Worm (Caenorhabditis elegans) whole organism, midembryonic: ENCODE measurements around the gene Y40B10B.1.

Experiments used
- T22C8.4 ChIP-seq: fragments of 200-800 bp; sonication (Bioruptor generic); IDR thresholded peaks from 2 replicates; pipeline ENCODE4 v1.3.6; 2022; ENCODE audit warnings: missing genetic modification characterization, missing compliant biosample characterization
- cog-1 ChIP-seq: sonication (generic microtip); optimal IDR thresholded peaks from 2 replicates; lab custom pipeline; 2016; ENCODE audit warnings: missing genetic modification characterization, missing compliant biosample characterization
- flt-1 ChIP-seq: fragments of 200-800 bp; sonication (Bioruptor generic); IDR thresholded peaks from 2 replicates; pipeline ENCODE4 v1.3.6; 2022; ENCODE audit warnings: missing genetic modification characterization, missing compliant biosample characterization
- klf-2 ChIP-seq: fragments of 200-800 bp; sonication (Bioruptor generic); conservative IDR thresholded peaks from 2 replicates; pipeline ENCODE4 v1.3.6; 2022; ENCODE audit warnings: missing genetic modification reagents, missing genetic modification characterization, missing compliant biosample characterization
- med-1 ChIP-seq: sonication (generic microtip); optimal IDR thresholded peaks from 2 replicates; lab custom pipeline; 2017; ENCODE audit warnings: missing genetic modification characterization, mild to moderate bottlenecking, missing compliant biosample characterization, antibody characterized with exemption, missing genetic modification reagents; ENCODE audit not compliant: insufficient read depth
- ref-1 ChIP-seq: fragments of 200-800 bp; sonication (Bioruptor generic); conservative IDR thresholded peaks from 2 replicates; pipeline ENCODE4 v1.3.6; 2022; ENCODE audit warnings: missing genetic modification reagents, missing genetic modification characterization, missing compliant biosample characterization
- tab-1 ChIP-seq: fragments of 200-800 bp; sonication (Bioruptor generic); IDR thresholded peaks from 2 replicates; pipeline ENCODE4 v1.3.6; 2022; ENCODE audit warnings: missing genetic modification characterization, missing compliant biosample characterization
- ztf-23 ChIP-seq: fragments of 200-800 bp; sonication (Bioruptor generic); IDR thresholded peaks from 2 replicates; pipeline ENCODE4 v1.3.6; 2022; ENCODE audit warnings: missing genetic modification reagents, missing genetic modification characterization, missing compliant biosample characterization
- ztf-29 ChIP-seq: fragments of 200-800 bp; sonication (Bioruptor generic); IDR thresholded peaks from 2 replicates; pipeline ENCODE4 v1.3.6; 2022; ENCODE audit warnings: missing genetic modification reagents, missing genetic modification characterization, missing compliant biosample characterization

The Y40B10B.1 gene

DNA sequence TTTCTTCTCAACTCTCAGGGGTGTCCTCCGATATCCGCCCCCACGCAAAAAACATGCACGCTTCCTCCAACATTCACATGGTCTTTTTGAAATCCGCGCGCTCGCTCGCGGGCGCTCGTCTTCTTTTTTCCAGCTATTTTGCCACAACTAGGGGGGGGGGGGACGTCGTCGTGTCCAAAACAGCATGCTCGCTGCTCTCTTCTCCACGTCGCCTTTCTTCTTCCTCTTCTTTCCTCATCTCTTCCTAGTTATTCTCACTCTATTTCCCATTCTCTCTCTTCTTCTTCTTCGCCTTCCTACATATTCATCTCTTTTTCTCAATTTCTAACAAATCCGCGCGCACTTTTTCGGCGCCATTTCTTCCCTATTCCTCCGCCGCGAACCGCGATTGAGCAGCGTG is 17.9 kb downstream of the Y40B10B.1 start:
- TF ChIP-seq T22C8.4 (GFP tag; lab: Robert Waterston, UW), result no peak
- no peak for TF ChIP-seq tab-1 (GFP tag; lab: Robert Waterston, UW)
- no peak for TF ChIP-seq ztf-29 (GFP tag; lab: Robert Waterston, UW)
- TF ChIP-seq ref-1 (GFP tag; lab: Robert Waterston, UW), result no peak
- TF ChIP-seq klf-2 (GFP tag; lab: Robert Waterston, UW), result no peak
- no peak for TF ChIP-seq cog-1 (tag; lab: Kevin White, UChicago)
- no peak for TF ChIP-seq ztf-23 (GFP tag; lab: Robert Waterston, UW)
- TF ChIP-seq med-1 (GFP tag; lab: Kevin White, UChicago), result no peak
- TF ChIP-seq flt-1, result no peak

ce11 chrV:1940472-1941221 is 20.7 kb downstream of the Y40B10B.1 start:
- no peak for TF ChIP-seq ztf-29 (GFP tag; lab: Robert Waterston, UW)
- no peak for TF ChIP-seq cog-1 (tag; lab: Kevin White, UChicago)
- no peak for TF ChIP-seq ref-1 (GFP tag; lab: Robert Waterston, UW)
- TF ChIP-seq ztf-23 (GFP tag; lab: Robert Waterston, UW), result no peak
- TF ChIP-seq med-1 (GFP tag; lab: Kevin White, UChicago), result no peak
- no peak for TF ChIP-seq T22C8.4 (GFP tag; lab: Robert Waterston, UW)
- no peak for TF ChIP-seq flt-1
- TF ChIP-seq klf-2 (GFP tag; lab: Robert Waterston, UW), result no peak
- no peak for TF ChIP-seq tab-1 (GFP tag; lab: Robert Waterston, UW)

- TF ChIP-seq flt-1, result no peak
- TF ChIP-seq cog-1 (tag; lab: Kevin White, UChicago), result no peak
- no peak for TF ChIP-seq klf-2 (GFP tag; lab: Robert Waterston, UW)
- TF ChIP-seq ztf-29 (GFP tag; lab: Robert Waterston, UW), result no peak
- no peak for TF ChIP-seq T22C8.4 (GFP tag; lab: Robert Waterston, UW)
- TF ChIP-seq ref-1 (GFP tag; lab: Robert Waterston, UW), result no peak
- no peak for TF ChIP-seq med-1 (GFP tag; lab: Kevin White, UChicago)
- TF ChIP-seq ztf-23 (GFP tag; lab: Robert Waterston, UW), result no peak
- TF ChIP-seq tab-1 (GFP tag; lab: Robert Waterston, UW), result no peak
Measured at ce11 chrV:1937963-1938362, 23.4 kb downstream of the Y40B10B.1 start, which contains the start of gene glb-25. Gene glb-25 (plus strand): TSS chrV:1938263.

DNA sequence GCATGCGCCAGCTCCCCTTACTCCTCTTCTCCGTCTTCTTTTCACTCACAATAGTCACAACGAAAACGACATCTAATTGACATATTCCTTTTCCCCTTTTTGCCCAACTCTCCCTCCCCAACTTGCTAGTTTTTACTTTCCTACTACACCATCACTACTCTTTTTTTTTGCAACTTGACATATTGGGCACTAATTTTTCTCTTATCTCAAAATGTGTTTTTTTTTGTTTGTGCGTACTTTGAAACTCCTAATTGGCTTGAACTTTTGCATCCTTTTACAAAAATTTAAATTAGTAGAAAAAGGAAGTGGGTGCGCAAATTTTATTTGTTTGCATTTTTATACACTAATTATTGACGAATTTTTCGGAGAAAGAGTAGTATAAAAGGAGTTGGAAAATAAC is 25.9 kb downstream of the Y40B10B.1 start:
- TF ChIP-seq T22C8.4 (GFP tag; lab: Robert Waterston, UW), result no peak
- no peak for TF ChIP-seq ztf-23 (GFP tag; lab: Robert Waterston, UW)
- TF ChIP-seq cog-1 (tag; lab: Kevin White, UChicago), result no peak
- TF ChIP-seq ztf-29 (GFP tag; lab: Robert Waterston, UW), result no peak
- no peak for TF ChIP-seq tab-1 (GFP tag; lab: Robert Waterston, UW)
- no peak for TF ChIP-seq flt-1
- TF ChIP-seq klf-2 (GFP tag; lab: Robert Waterston, UW), result no peak

DNA sequence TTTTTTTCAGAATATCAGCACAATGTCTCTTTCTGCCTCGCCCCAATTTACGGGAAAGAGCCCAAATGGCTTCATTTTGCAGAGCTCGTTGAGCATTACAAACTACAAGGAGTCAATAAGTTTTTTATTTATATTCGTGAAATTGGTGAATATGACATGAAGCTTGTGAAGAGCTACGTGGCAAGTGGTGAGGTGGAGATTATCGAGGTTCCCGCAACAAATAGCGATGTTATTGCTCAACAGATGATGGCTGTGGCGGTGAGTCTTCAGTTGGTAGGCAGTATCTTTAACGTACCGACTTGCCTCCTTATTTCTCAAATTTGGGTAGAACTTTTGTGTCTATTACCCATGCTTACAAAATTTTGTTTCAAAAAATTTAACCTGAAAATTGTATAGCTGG is 32.9 kb downstream of the Y40B10B.1 start:
- TF ChIP-seq ztf-29 (GFP tag; lab: Robert Waterston, UW) (no peak), ref-1 (GFP tag; lab: Robert Waterston, UW) (no peak), T22C8.4 (GFP tag; lab: Robert Waterston, UW) (no peak), klf-2 (GFP tag; lab: Robert Waterston, UW) (no peak), flt-1 (no peak), med-1 (GFP tag; lab: Kevin White, UChicago) (no peak), tab-1 (GFP tag; lab: Robert Waterston, UW) (no peak), cog-1 (tag; lab: Kevin White, UChicago) (no peak), ztf-23 (GFP tag; lab: Robert Waterston, UW) (no peak)

DNA sequence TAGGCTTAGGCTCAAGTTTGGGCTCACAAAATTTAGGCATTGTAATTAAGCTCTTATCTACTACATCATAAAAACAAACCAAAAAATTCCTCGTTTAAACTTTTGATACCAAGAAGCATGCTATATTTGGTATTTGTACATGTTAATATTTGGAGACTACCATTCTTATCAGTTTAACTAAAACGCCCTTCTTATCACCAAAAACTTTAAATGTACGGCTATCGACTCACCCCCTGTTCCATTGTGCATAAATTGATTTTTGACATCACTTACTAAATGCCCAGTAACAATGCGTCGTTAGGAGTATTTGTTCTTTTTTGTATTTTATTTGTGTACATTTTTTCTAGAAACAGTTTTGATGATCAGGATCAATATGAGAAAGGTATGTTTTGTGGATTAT is 34.3 kb downstream of the Y40B10B.1 start, which contains the start of gene T06A1.5:
Gene T06A1.5, plus strand, starts transcription at position 209 of the 400 bp plus-strand sequence.
- TF ChIP-seq tab-1 (GFP tag; lab: Robert Waterston, UW), result no peak

DNA sequence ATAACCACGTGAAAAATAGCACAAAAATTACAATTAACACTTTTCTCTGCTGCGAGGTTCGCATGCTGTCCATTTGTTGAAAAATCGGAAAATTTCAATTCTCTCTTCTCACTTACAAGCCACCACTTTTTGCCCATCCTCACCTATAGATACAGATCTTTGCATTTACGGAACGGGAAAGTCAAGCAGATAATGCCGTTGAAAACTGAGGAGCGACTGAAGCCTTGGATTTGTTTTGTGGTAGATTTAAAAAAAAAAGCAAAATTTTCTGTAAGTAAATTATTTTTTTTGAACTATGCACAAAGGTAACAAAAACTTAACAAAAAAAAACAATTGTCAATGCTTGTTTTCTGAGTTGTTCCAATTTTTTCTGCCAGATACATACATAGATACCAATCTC is 35.9 kb downstream of the Y40B10B.1 start, which contains the start of gene T06A1.1:
Gene T06A1.1, minus strand, starts transcription at position 101 of the 400 bp plus-strand sequence.
- TF ChIP-seq T22C8.4 (GFP tag; lab: Robert Waterston, UW) (no peak), cog-1 (tag; lab: Kevin White, UChicago) (no peak), ztf-23 (GFP tag; lab: Robert Waterston, UW) (no peak), ref-1 (GFP tag; lab: Robert Waterston, UW) (no peak), klf-2 (GFP tag; lab: Robert Waterston, UW) (no peak), med-1 (GFP tag; lab: Kevin White, UChicago) (no peak), tab-1 (GFP tag; lab: Robert Waterston, UW) (no peak), ztf-29 (GFP tag; lab: Robert Waterston, UW) (no peak)

DNA sequence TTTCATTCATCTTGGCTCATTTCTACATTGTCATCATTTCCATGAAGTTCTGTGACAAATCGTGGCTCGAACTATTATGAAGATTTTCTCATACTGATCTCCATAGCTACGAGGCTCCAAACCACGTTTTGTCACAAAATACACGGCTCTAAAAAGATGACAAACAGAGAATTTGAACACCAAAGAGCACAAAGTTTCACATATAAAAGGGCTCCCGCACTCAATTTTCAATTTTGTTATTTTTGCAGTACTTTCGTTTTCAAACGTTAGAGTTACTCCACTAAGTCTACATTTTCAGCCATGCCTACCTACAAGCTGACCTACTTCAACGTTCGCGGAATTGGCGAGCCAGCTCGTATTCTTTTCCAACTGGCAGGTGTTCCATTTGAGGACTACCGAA is 40.0 kb downstream of the Y40B10B.1 start, which contains the start of gene gst-37:
Gene gst-37, plus strand, starts transcription at position 301 of the 400 bp plus-strand sequence.
- TF ChIP-seq klf-2 (GFP tag; lab: Robert Waterston, UW), result no peak
- TF ChIP-seq T22C8.4 (GFP tag; lab: Robert Waterston, UW), result no peak
- no peak for TF ChIP-seq cog-1 (tag; lab: Kevin White, UChicago)
- TF ChIP-seq tab-1 (GFP tag; lab: Robert Waterston, UW), result no peak
- TF ChIP-seq med-1 (GFP tag; lab: Kevin White, UChicago), result no peak
- no peak for TF ChIP-seq ztf-23 (GFP tag; lab: Robert Waterston, UW)
- TF ChIP-seq flt-1, result no peak
- TF ChIP-seq ztf-29 (GFP tag; lab: Robert Waterston, UW), result no peak
- TF ChIP-seq ref-1 (GFP tag; lab: Robert Waterston, UW), result no peak

ce11 chrV:1920105-1920504 is 41.2 kb downstream of the Y40B10B.1 start, which contains the start of gene Y32G9A.12:
Gene Y32G9A.12 (minus strand): TSS chrV:1920205.
- TF ChIP-seq ref-1 (GFP tag; lab: Robert Waterston, UW) (no peak), ztf-29 (GFP tag; lab: Robert Waterston, UW) (no peak), ztf-23 (GFP tag; lab: Robert Waterston, UW) (no peak), med-1 (GFP tag; lab: Kevin White, UChicago) (no peak), T22C8.4 (GFP tag; lab: Robert Waterston, UW) (no peak), klf-2 (GFP tag; lab: Robert Waterston, UW) (no peak), tab-1 (GFP tag; lab: Robert Waterston, UW) (no peak), cog-1 (tag; lab: Kevin White, UChicago) (no peak), flt-1 (no peak)
